Worm (Caenorhabditis elegans) whole organism, L3 larva: ENCODE measurements around the gene kel-1.

Experiments used
- aly-2 ChIP-seq: fragments of 150-350 bp; optimal IDR thresholded peaks from 2 replicates; lab custom pipeline; 2014; ENCODE audit warnings: missing biosample characterization, missing genetic modification characterization
- ama-1 ChIP-seq: fragments of 150-350 bp; optimal IDR thresholded peaks from 2 replicates; lab custom pipeline; 2018
- ceh-28 ChIP-seq: fragments of 150-350 bp; optimal IDR thresholded peaks from 2 replicates; lab custom pipeline; 2014; ENCODE audit warnings: missing biosample characterization, missing genetic modification reagents, missing genetic modification characterization
- ceh-9 ChIP-seq: sonication (generic microtip); optimal IDR thresholded peaks from 2 replicates; lab custom pipeline; 2018; ENCODE audit warnings: missing biosample characterization, missing genetic modification characterization
- daf-12 ChIP-seq: fragments of 150-350 bp; optimal IDR thresholded peaks from 2 replicates; lab custom pipeline; 2014; ENCODE audit warnings: missing biosample characterization, missing genetic modification reagents, missing genetic modification characterization
- egl-27 ChIP-seq: sonication (generic microtip); optimal IDR thresholded peaks from 4 replicates; lab custom pipeline; 2017; ENCODE audit warnings: missing biosample characterization, missing genetic modification reagents, missing genetic modification characterization
- elt-1 ChIP-seq: fragments of 150-350 bp; optimal IDR thresholded peaks from 2 replicates; lab custom pipeline; 2014; ENCODE audit warnings: missing biosample characterization, missing genetic modification characterization
- mml-1 ChIP-seq: fragments of 150-350 bp; sonication (generic microtip); optimal IDR thresholded peaks from 3 replicates; lab custom pipeline; 2014; ENCODE audit warnings: missing biosample characterization, missing genetic modification characterization
- nhr-12 ChIP-seq: fragments of 150-350 bp; optimal IDR thresholded peaks from 2 replicates; lab custom pipeline; 2014; ENCODE audit warnings: missing biosample characterization, missing genetic modification characterization
- nhr-237 ChIP-seq: fragments of 150-350 bp; optimal IDR thresholded peaks from 2 replicates; lab custom pipeline; 2014; ENCODE audit warnings: missing biosample characterization, missing genetic modification characterization
- nhr-25 ChIP-seq: sonication (generic microtip); optimal IDR thresholded peaks from 2 replicates; lab custom pipeline; 2017; ENCODE audit warnings: missing biosample characterization, missing genetic modification characterization
- nhr-67 ChIP-seq: fragments of 150-350 bp; optimal IDR thresholded peaks from 2 replicates; lab custom pipeline; 2014; ENCODE audit warnings: missing biosample characterization, missing genetic modification characterization
- nhr-77 ChIP-seq: fragments of 150-350 bp; optimal IDR thresholded peaks from 2 replicates; lab custom pipeline; 2014; ENCODE audit warnings: missing biosample characterization, missing genetic modification characterization
- unc-62 ChIP-seq: fragments of 150-350 bp; sonication (generic microtip); optimal IDR thresholded peaks from 4 replicates; lab custom pipeline; 2014; ENCODE audit warnings: missing biosample characterization, missing genetic modification reagents, missing genetic modification characterization

DNA sequence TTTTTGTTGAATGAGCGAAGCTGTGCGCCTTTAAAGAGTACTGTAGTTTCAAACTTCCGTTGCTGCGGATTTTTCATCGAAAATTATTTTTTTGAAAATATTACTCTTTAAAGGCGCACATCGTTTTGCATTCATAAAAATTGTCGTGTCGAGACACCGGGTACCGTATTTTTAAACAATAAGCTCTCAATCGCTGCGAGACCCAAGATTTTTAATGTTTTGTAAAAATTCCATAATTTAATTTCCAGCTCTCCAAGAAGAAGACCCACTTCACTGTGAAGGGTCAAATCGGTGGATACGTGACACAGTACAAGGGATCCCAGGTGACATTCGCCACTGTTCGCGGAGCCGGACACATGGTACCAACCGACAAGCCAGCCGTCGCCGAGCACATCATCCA, 53.6 kb downstream of the kel-1 start:
- no peak for TF ChIP-seq unc-62
- no peak for TF ChIP-seq ceh-28 (tag; lab: Kevin White, UChicago)
- no peak for TF ChIP-seq nhr-12
- no peak for TF ChIP-seq daf-12 (tag; lab: Kevin White, UChicago)
- TF ChIP-seq ama-1 (lab: Kevin White, UChicago) = no peak
- TF ChIP-seq elt-1 (tag; lab: Kevin White, UChicago) = no peak
- no peak for TF ChIP-seq ceh-9 (tag; lab: Kevin White, UChicago)
- TF ChIP-seq egl-27 (tag; lab: Kevin White, UChicago) = no peak
- no peak for TF ChIP-seq nhr-25 (tag; lab: Kevin White, UChicago)
- TF ChIP-seq aly-2 = no peak
- TF ChIP-seq nhr-67 = no peak
- TF ChIP-seq nhr-77 (tag; lab: Kevin White, UChicago) = no peak
- TF ChIP-seq mml-1 (tag; lab: Kevin White, UChicago) = no peak
- no peak for TF ChIP-seq nhr-237 (tag; lab: Kevin White, UChicago)
